Worm (Caenorhabditis elegans): ENCODE measurements around the gene F49E11.2.

F49E11.2 gene

ce11 chrIV:12990638-12991037, 48.1 kb downstream of the F49E11.2 start:
- TF ChIP-seq blmp-1 (tag; optimal IDR thresholded peaks at IDR 0.05), result no peak
- TF ChIP-seq fos-1 (tag; optimal IDR thresholded peaks at IDR 0.05), result no peak
- TF ChIP-seq tlp-1 (tag; optimal IDR thresholded peaks at IDR 0.05), result no peak
- no peak for TF ChIP-seq ceh-8 (GFP tag; optimal IDR thresholded peaks at IDR 0.05)
- no peak for TF ChIP-seq nhr-12 (tag; optimal IDR thresholded peaks at IDR 0.05)
- no peak for TF ChIP-seq nhr-20 (tag; optimal IDR thresholded peaks at IDR 0.05)
- no peak for TF ChIP-seq lir-3 (tag; optimal IDR thresholded peaks at IDR 0.05; ENCODE audit: poor library complexity)
- no peak for TF ChIP-seq nhr-85 (tag)
- no peak for TF ChIP-seq tbx-2 (tag; optimal IDR thresholded peaks at IDR 0.05)
- no peak for TF ChIP-seq nhr-84 (tag; optimal IDR thresholded peaks at IDR 0.05)
- TF ChIP-seq hlh-17 (GFP tag; optimal IDR thresholded peaks at IDR 0.05; ENCODE audit: borderline replicate concordance), result no peak
- no peak for TF ChIP-seq alr-1 (tag; optimal IDR thresholded peaks at IDR 0.05; ENCODE audit: borderline replicate concordance)
- TF ChIP-seq nhr-11 (tag; optimal IDR thresholded peaks at IDR 0.05), result no peak
- no peak for TF ChIP-seq efl-3 (GFP tag; optimal IDR thresholded peaks at IDR 0.05)

DNA sequence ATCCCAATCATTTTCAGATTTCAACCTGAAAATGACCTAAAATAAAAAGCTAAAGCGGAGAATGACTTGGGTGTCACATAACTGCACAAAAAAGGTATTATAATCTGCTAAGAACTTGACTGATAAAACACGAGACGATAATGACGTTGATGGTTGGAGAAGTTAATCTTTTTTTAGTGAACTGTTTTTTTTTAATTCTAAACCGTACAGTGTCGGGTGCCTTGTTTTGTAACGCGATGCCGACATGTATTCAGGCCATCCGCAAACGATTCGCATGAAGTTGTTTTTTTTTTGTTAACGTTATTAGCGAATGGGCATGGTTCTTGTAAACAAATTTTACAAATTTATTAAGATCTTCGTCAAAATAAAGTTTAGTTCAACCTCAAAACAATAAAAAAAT, 49.4 kb downstream of the F49E11.2 start, which contains the start of gene K10D11.6:
K10D11.6 (minus strand) TSS at position 101 of the 400 bp plus-strand sequence.
- no peak for TF ChIP-seq nhr-76 (tag; optimal IDR thresholded peaks at IDR 0.05)
- peak; percentile 39 for TF ChIP-seq elt-2 (tag; optimal IDR thresholded peaks at IDR 0.05)
- TF ChIP-seq unc-86 (tag; optimal IDR thresholded peaks at IDR 0.05), result no peak

ce11 chrIV:12985961-12986360, 52.8 kb downstream of the F49E11.2 start, which contains the start of gene K10D11.3:
K10D11.3 (minus strand) TSS chrIV:12986134.
- no peak for TF ChIP-seq vab-15 (tag; optimal IDR thresholded peaks at IDR 0.05)
- no peak for TF ChIP-seq nhr-76 (tag; optimal IDR thresholded peaks at IDR 0.05)
- no peak for TF ChIP-seq tlp-1 (tag; optimal IDR thresholded peaks at IDR 0.05)
- no peak for TF ChIP-seq ceh-63 (GFP tag; optimal IDR thresholded peaks at IDR 0.05)
- no peak for TF ChIP-seq unc-30 (tag; optimal IDR thresholded peaks at IDR 0.05)
- TF ChIP-seq ceh-8 (GFP tag; optimal IDR thresholded peaks at IDR 0.05), result no peak
- peak; percentile 72 for TF ChIP-seq elt-2 (tag; optimal IDR thresholded peaks at IDR 0.05)
- TF ChIP-seq C34B4.2 (tag; optimal IDR thresholded peaks at IDR 0.05), result no peak
- no peak for TF ChIP-seq unc-62 (GFP tag; optimal IDR thresholded peaks at IDR 0.05)

Data from whole organism, L1 larva.